Worm (Caenorhabditis elegans): Measurements from ENCODE around the gene M18.3.

M18.3 gene

DNA sequence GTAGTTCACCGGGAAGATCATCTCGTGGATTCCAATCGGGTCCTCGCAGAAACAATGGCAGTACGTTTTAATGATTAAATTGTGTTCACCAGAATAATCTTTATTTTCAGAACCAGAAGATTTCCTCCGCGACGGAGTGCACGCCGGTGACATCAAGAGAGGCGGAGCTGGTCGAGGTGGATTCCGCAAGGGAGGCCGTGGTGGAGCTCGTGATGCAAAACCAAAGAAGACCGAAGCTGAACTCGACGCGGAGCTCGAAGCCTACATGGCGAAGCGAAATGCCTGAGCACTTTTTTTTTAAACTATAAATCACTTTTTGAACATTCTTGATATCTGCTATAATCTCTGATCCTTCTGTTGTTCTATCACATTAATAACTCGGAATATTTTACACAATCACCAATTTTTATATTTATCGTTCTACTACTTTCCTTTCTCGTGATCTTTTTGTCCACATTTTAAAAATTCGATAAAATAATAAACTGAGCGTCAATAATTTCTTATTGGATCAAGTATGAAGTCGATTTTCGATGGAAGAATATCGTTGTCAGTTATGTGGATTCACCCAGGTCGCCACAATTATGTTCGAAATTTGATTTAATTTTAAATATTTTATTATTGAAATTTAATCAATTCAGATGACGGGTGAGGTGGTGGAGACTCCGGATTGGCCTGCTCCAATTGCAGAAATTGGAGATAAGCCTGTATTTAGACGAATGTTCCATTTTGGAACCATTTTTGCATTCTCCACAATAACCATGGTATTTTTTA, 18.8 kb downstream of the M18.3 start, which contains the start of gene dhhc-6:
Gene dhhc-6 (plus strand): TSS at position 639 of the 771 bp plus-strand sequence.
- TF ChIP-seq somi-1 (GFP tag; optimal IDR thresholded peaks at IDR 0.05) (no peak), ceh-100 (GFP tag; IDR thresholded peaks at IDR 0.05) (no peak), Y53G8AR.9 (GFP tag; conservative IDR thresholded peaks at IDR 0.05) (0 out of 2 replicates have a peak, but pooled peaks have one; percentile 18), egrh-3 (GFP tag; IDR thresholded peaks at IDR 0.05) (peak; percentile 56; the same call in 1 of the 2 replicates), ztf-25 (GFP tag; IDR thresholded peaks at IDR 0.05) (no peak), aptf-2 (GFP tag; conservative IDR thresholded peaks at IDR 0.05) (no peak), egl-44 (GFP tag; IDR thresholded peaks at IDR 0.05) (no peak), ama-1 (optimal IDR thresholded peaks at IDR 0.05) (no peak), ama-1 (GFP tag; optimal IDR thresholded peaks at IDR 0.05) (peak in 1 of 2 experiments; percentile 40), madf-3 (GFP tag; IDR thresholded peaks at IDR 0.05) (peak; percentile 84), attf-6 (GFP tag; IDR thresholded peaks at IDR 0.05) (0 out of 2 replicates have a peak, but pooled peaks have one; percentile 43), cebp-2 (GFP tag; IDR thresholded peaks at IDR 0.05) (no peak), cebp-1 (GFP tag; IDR thresholded peaks at IDR 0.05) (no peak), cebp-1 (tag; optimal IDR thresholded peaks at IDR 0.05) (peak; percentile 6), Y95B8A.8 (GFP tag; IDR thresholded peaks at IDR 0.05) (peak; percentile 58; the same call in 1 of the 2 replicates), lag-1 (GFP tag; IDR thresholded peaks at IDR 0.05) (no peak), madf-6 (GFP tag; IDR thresholded peaks at IDR 0.05) (peak; percentile 19; the same call in 1 of the 2 replicates), ekl-4 (GFP tag; IDR thresholded peaks at IDR 0.05) (0 out of 2 replicates have a peak, but pooled peaks have one; percentile 27), F52B5.7 (tag; optimal IDR thresholded peaks at IDR 0.05) (no peak), dpff-1 (tag; optimal IDR thresholded peaks at IDR 0.05) (no peak), zfh-2 (GFP tag; conservative IDR thresholded peaks at IDR 0.05) (peak; percentile 70), hrde-1 (tag; optimal IDR thresholded peaks at IDR 0.05; ENCODE audit: borderline replicate concordance) (peak; percentile 40), athp-1 (tag; optimal IDR thresholded peaks at IDR 0.05) (peak; percentile 5), hsf-1 (GFP tag; IDR thresholded peaks at IDR 0.05) (0 out of 2 replicates have a peak, but pooled peaks have one; percentile 30), let-526 (GFP tag; IDR thresholded peaks at IDR 0.05) (no peak), tlf-1 (GFP tag; optimal IDR thresholded peaks at IDR 0.05) (no peak), chd-7 (tag; optimal IDR thresholded peaks at IDR 0.05) (no peak), snpc-4 (GFP tag; optimal IDR thresholded peaks at IDR 0.05) (no peak), snpc-4 (tag; optimal IDR thresholded peaks at IDR 0.05) (peak in 1 of 4 experiments; percentile 19)

DNA sequence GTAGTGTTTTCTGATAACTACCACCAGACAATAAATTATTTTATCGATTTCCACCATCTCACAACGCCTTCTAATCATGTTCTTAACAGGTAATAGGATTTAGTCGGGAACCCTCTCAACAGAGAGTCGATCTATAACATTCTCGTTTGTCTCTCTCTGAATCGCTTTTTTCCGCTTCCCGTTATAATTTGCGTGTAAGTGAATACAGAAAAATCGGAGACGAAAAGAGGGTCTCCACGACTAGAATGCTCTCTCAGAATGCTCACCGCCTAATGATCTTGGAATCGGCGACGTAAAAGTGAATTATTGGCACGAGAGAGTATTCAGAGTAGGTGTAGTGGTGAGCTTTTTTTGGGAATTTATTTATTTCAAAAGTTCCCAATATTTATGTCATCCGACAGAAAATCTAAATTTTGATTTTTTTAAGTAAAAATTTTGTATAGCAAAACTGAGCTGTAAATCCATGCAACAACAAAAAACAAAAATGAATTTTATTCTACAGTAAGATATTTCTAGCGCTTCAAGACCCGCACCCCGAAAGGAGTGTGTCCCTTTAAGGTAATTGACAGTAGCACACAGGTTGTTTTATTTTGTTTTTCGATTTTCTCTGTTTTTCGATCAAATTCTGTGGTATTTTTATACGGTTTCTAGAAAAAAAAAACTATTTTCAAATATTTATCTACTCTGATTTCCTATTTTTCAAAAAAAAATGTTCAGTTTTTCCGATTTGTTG, 21.2 kb downstream of the M18.3 start:
- TF ChIP-seq lsl-1 (GFP tag; optimal IDR thresholded peaks at IDR 0.05) (peak; percentile 90), madf-8 (GFP tag; conservative IDR thresholded peaks at IDR 0.05) (peak; percentile 43; the same call in 1 of the 2 replicates), dox-1 (GFP tag; IDR thresholded peaks at IDR 0.05) (no peak), madf-6 (GFP tag; IDR thresholded peaks at IDR 0.05) (peak; percentile 74), hlh-26 (GFP tag; conservative IDR thresholded peaks at IDR 0.05) (no peak), F49E8.2 (tag; optimal IDR thresholded peaks at IDR 0.05; ENCODE audit: insufficient read depth) (peak; percentile 18), F33H1.4 (GFP tag; IDR thresholded peaks at IDR 0.05) (peak; percentile 83), Y56A3A.18 (GFP tag; IDR thresholded peaks at IDR 0.05) (no peak), D2030.7 (GFP tag; IDR thresholded peaks at IDR 0.05) (peak; percentile 33; the same call in 1 of the 2 replicates), him-1 (tag; optimal IDR thresholded peaks at IDR 0.05) (peak; percentile 30), xnd-1 (tag; optimal IDR thresholded peaks at IDR 0.05) (peak; percentile 67)
